Worm (Caenorhabditis elegans) whole organism, midembryonic: ENCODE data around the gene ufbp-1.

Experiments used
- flt-1 ChIP-seq: fragments of 200-800 bp; sonication (Bioruptor generic); IDR thresholded peaks from 2 replicates; pipeline ENCODE4 v1.3.6; 2022; ENCODE audit warnings: missing genetic modification characterization, missing compliant biosample characterization
- ref-1 ChIP-seq: fragments of 200-800 bp; sonication (Bioruptor generic); conservative IDR thresholded peaks from 2 replicates; pipeline ENCODE4 v1.3.6; 2022; ENCODE audit warnings: missing genetic modification reagents, missing genetic modification characterization, missing compliant biosample characterization
- ztf-23 ChIP-seq: fragments of 200-800 bp; sonication (Bioruptor generic); IDR thresholded peaks from 2 replicates; pipeline ENCODE4 v1.3.6; 2022; ENCODE audit warnings: missing genetic modification reagents, missing genetic modification characterization, missing compliant biosample characterization
- ztf-29 ChIP-seq: fragments of 200-800 bp; sonication (Bioruptor generic); IDR thresholded peaks from 2 replicates; pipeline ENCODE4 v1.3.6; 2022; ENCODE audit warnings: missing genetic modification reagents, missing genetic modification characterization, missing compliant biosample characterization

ce11 chrIII:8403507-8403906 lies 39.9 kb downstream of the ufbp-1 start, which contains the start of gene cutc-1:
- no peak for TF ChIP-seq ref-1
- TF ChIP-seq ztf-29 (GFP tag; lab: Robert Waterston, UW), result no peak
- no peak for TF ChIP-seq ztf-23
- TF ChIP-seq flt-1 (GFP tag; lab: Robert Waterston, UW), result no peak
